Worm (Caenorhabditis elegans) whole organism, L4 larva: ENCODE measurements around the gene mrpl-40.
A peak's percentile ranks its signal among the peaks of the same experiment; 100 is the strongest.

Experiments used
- F26F4.8 ChIP-seq: fragments of 200-800 bp; sonication (Bioruptor generic); conservative IDR thresholded peaks from 2 replicates; pipeline ENCODE4 v1.3.6; 2022; ENCODE audit warnings: missing genetic modification characterization, missing compliant biosample characterization
- T26A8.4 ChIP-seq: fragments of 200-800 bp; sonication (Bioruptor generic); IDR thresholded peaks from 2 replicates; pipeline ENCODE4 v1.3.6; 2022; ENCODE audit warnings: missing genetic modification characterization, missing compliant biosample characterization
- ama-1 ChIP-seq: fragments of 150-350 bp; optimal IDR thresholded peaks from 2 replicates; lab custom pipeline; 2014; ENCODE audit warnings: inconsistent platforms, mixed read lengths
- attf-4 ChIP-seq: sonication (generic microtip); optimal IDR thresholded peaks from 3 replicates; lab custom pipeline; 2017; ENCODE audit warnings: missing biosample characterization, missing genetic modification characterization
- ces-1 ChIP-seq: fragments of 150-350 bp; sonication (generic microtip); optimal IDR thresholded peaks from 4 replicates; lab custom pipeline; 2014; ENCODE audit warnings: missing biosample characterization, missing genetic modification reagents, missing genetic modification characterization
- cey-2 ChIP-seq: sonication (generic microtip); optimal IDR thresholded peaks from 3 replicates; lab custom pipeline; 2017; ENCODE audit warnings: missing genetic modification characterization, mild to moderate bottlenecking, missing compliant biosample characterization, antibody characterized with exemption, borderline replicate concordance; ENCODE audit not compliant: insufficient read depth
- egl-27 ChIP-seq: sonication (generic microtip); optimal IDR thresholded peaks from 3 replicates; lab custom pipeline; 2017; ENCODE audit warnings: missing biosample characterization, missing genetic modification reagents, missing genetic modification characterization
- lin-15B ChIP-seq: fragments of 150-350 bp; sonication (generic microtip); optimal IDR thresholded peaks from 3 replicates; lab custom pipeline; 2014; ENCODE audit warnings: missing biosample characterization, missing genetic modification characterization
- lsy-2 ChIP-seq, 2 experiments: fragments of 150-350 bp in 1 of 2; sonication (generic microtip) in 1 of 2; optimal IDR thresholded peaks; 2 replicates each; lab custom pipeline; 2014 to 2017; ENCODE audit warnings: missing biosample characterization in 2 of 2, missing genetic modification characterization in 2 of 2
- nhr-25 ChIP-seq: sonication (generic microtip); optimal IDR thresholded peaks from 2 replicates; lab custom pipeline; 2017; ENCODE audit warnings: missing genetic modification characterization, mild to moderate bottlenecking, missing compliant biosample characterization, antibody characterized with exemption, moderate library complexity, borderline replicate concordance; ENCODE audit not compliant: insufficient read depth
- skn-1 ChIP-seq: fragments of 150-350 bp; optimal IDR thresholded peaks from 2 replicates; lab custom pipeline; 2014; ENCODE audit warnings: missing biosample characterization, missing genetic modification characterization
- unc-130 ChIP-seq: sonication (generic microtip); optimal IDR thresholded peaks from 2 replicates; lab custom pipeline; 2016; ENCODE audit warnings: missing genetic modification reagents, missing genetic modification characterization, missing compliant biosample characterization
- zfp-3 ChIP-seq: fragments of 200-800 bp; sonication (Bioruptor generic); conservative IDR thresholded peaks from 2 replicates; pipeline ENCODE4 v1.3.6; 2022; ENCODE audit warnings: missing genetic modification reagents, missing genetic modification characterization, missing compliant biosample characterization

DNA sequence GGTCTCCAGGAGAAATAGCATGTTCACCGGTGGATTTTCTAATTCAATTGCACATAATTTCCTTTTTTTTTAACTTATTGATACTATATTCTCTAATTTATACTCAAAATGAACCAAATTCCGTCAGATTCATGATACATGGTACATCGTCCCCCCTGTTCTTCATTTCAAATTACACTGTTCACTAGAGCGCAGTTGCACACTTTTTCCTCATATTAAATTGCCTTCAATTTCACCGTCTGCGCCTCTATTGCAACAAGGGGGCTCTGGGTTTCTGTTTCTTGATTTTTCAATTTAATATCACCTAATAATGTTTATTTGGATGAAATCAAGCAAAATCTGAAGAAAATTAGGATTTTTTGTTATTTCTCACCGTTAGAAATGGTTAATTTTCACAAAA is 44.3 kb downstream of the mrpl-40 start:
- TF ChIP-seq lin-15B (tag; lab: Kevin White, UChicago), result no peak
- no peak for TF ChIP-seq attf-4 (tag; lab: Kevin White, UChicago)
- no peak for TF ChIP-seq skn-1 (tag; lab: Kevin White, UChicago)
- TF ChIP-seq lsy-2 (tag; optimal IDR thresholded peaks at IDR 0.05; lab: Kevin White, UChicago), result no peak
- no peak for TF ChIP-seq egl-27 (tag; lab: Kevin White, UChicago)
- TF ChIP-seq ces-1 (GFP tag; lab: Kevin White, UChicago), result peak; percentile 6
- TF ChIP-seq zfp-3 (GFP tag; lab: Robert Waterston, UW), result no peak
- TF ChIP-seq unc-130 (GFP tag; lab: Kevin White, UChicago), result no peak
- TF ChIP-seq nhr-25, result no peak
- no peak for TF ChIP-seq cey-2
- TF ChIP-seq ama-1, result no peak
- TF ChIP-seq F26F4.8 (GFP tag; lab: Robert Waterston, UW), result no peak
- TF ChIP-seq T26A8.4 (GFP tag; lab: Robert Waterston, UW), result no peak
